Fruit fly (Drosophila melanogaster) whole organism, embryonic: ENCODE data around the gene Jarid2.

Source experiments
- Ada2b ChIP-seq: fragments of 200-800 bp; sonication (Bioruptor generic); IDR thresholded peaks from 2 replicates; pipeline ENCODE4 v1.3.6; 2022; ENCODE audit warnings: missing biosample characterization, missing genetic modification characterization
- Bgb ChIP-seq: fragments of 200-800 bp; sonication (Bioruptor generic); IDR thresholded peaks from 2 replicates; pipeline ENCODE4 v1.3.6; 2022; ENCODE audit warnings: missing biosample characterization, missing genetic modification characterization; ENCODE audit not compliant: partially characterized antibody
- Bteb2 ChIP-seq: fragments of 200-800 bp; sonication (Bioruptor generic); optimal IDR thresholded peaks from 2 replicates; lab custom pipeline; 2016; ENCODE audit warnings: missing biosample characterization, missing genetic modification characterization
- CG11504 ChIP-seq: fragments of 200-800 bp; sonication (Bioruptor generic); optimal IDR thresholded peaks from 3 replicates; lab custom pipeline; 2019; ENCODE audit warnings: missing biosample characterization, mild to moderate bottlenecking, missing genetic modification characterization, moderate library complexity
- CG13123 ChIP-seq: fragments of 200-800 bp; sonication (Bioruptor generic); optimal IDR thresholded peaks from 2 replicates; lab custom pipeline; 2016; ENCODE audit warnings: missing biosample characterization, missing genetic modification characterization
- CG14050 ChIP-seq: fragments of 200-800 bp; sonication (Bioruptor generic); IDR thresholded peaks from 3 replicates; pipeline ENCODE4 v1.3.6; 2022; ENCODE audit warnings: missing biosample characterization, missing genetic modification characterization
- CG15514 ChIP-seq: fragments of 200-800 bp; sonication (Bioruptor generic); optimal IDR thresholded peaks from 3 replicates; lab custom pipeline; 2017; ENCODE audit warnings: missing biosample characterization, missing genetic modification characterization, mild to moderate bottlenecking, moderate library complexity, missing genetic modification reagents
- CG1602 ChIP-seq: fragments of 200-800 bp; sonication (Bioruptor generic); optimal IDR thresholded peaks from 3 replicates; lab custom pipeline; 2016; ENCODE audit warnings: missing biosample characterization, missing genetic modification characterization
- CG16779 ChIP-seq: fragments of 200-800 bp; sonication (Bioruptor generic); IDR thresholded peaks from 2 replicates; pipeline ENCODE4 v1.3.6; 2022; ENCODE audit warnings: missing biosample characterization, missing genetic modification characterization
- CG17829 ChIP-seq: fragments of 200-800 bp; optimal IDR thresholded peaks from 2 replicates; lab custom pipeline; 2019; ENCODE audit warnings: missing biosample characterization, mild to moderate bottlenecking, missing genetic modification characterization, moderate library complexity
- CG2116 ChIP-seq: fragments of 200-800 bp; sonication (Bioruptor generic); optimal IDR thresholded peaks from 3 replicates; lab custom pipeline; 2018; ENCODE audit warnings: missing biosample characterization, mild to moderate bottlenecking, missing genetic modification characterization
- CG31441 ChIP-seq: fragments of 200-800 bp; sonication (Bioruptor generic); IDR thresholded peaks from 2 replicates; pipeline ENCODE4 v1.3.6; 2022; ENCODE audit warnings: missing biosample characterization, missing genetic modification characterization
- CG33213 ChIP-seq: fragments of 200-800 bp; sonication (Bioruptor generic); optimal IDR thresholded peaks from 3 replicates; lab custom pipeline; 2016; ENCODE audit warnings: missing biosample characterization, missing genetic modification characterization
- CG3726 ChIP-seq: fragments of 200-800 bp; sonication (Bioruptor generic); IDR thresholded peaks from 3 replicates; pipeline ENCODE4, ENCODE4 v1.3.6; 2022; ENCODE audit warnings: missing biosample characterization, missing genetic modification characterization
- CG4707 ChIP-seq: fragments of 200-800 bp; sonication (Bioruptor generic); optimal IDR thresholded peaks from 2 replicates; lab custom pipeline; 2018; ENCODE audit warnings: missing biosample characterization, mild to moderate bottlenecking, missing genetic modification characterization, moderate library complexity
- CG7357 ChIP-seq: fragments of 200-800 bp; sonication (Bioruptor generic); IDR thresholded peaks from 3 replicates; pipeline ENCODE4 v1.3.6; 2022; ENCODE audit warnings: missing biosample characterization, missing genetic modification characterization
- CHES-1-like ChIP-seq: fragments of 200-800 bp; sonication (Bioruptor generic); optimal IDR thresholded peaks from 2 replicates; lab custom pipeline; 2016; ENCODE audit warnings: missing biosample characterization, missing genetic modification characterization
- CrebB ChIP-seq: fragments of 200-800 bp; sonication (Bioruptor generic); optimal IDR thresholded peaks from 3 replicates; lab custom pipeline; 2018; ENCODE audit warnings: missing biosample characterization, mild to moderate bottlenecking, missing genetic modification characterization
- D19A ChIP-seq: fragments of 200-800 bp; optimal IDR thresholded peaks from 3 replicates; lab custom pipeline; 2019; ENCODE audit warnings: missing biosample characterization, mild to moderate bottlenecking, missing genetic modification characterization, moderate library complexity
- Dbx ChIP-seq: fragments of 200-800 bp; sonication (Bioruptor generic); IDR thresholded peaks from 3 replicates; pipeline ENCODE4 v1.3.6; 2022; ENCODE audit warnings: missing biosample characterization, missing genetic modification characterization
- Doc2 ChIP-seq: fragments of 200-800 bp; sonication (Bioruptor generic); IDR thresholded peaks from 2 replicates; pipeline ENCODE4 v1.3.6; 2022; ENCODE audit warnings: missing biosample characterization, missing genetic modification characterization
- Dp ChIP-seq: fragments of 200-800 bp; sonication (Bioruptor generic); optimal IDR thresholded peaks from 2 replicates; lab custom pipeline; 2018; ENCODE audit warnings: missing biosample characterization, mild to moderate bottlenecking, missing genetic modification characterization, moderate library complexity
- Opbp ChIP-seq: fragments of 200-800 bp; sonication (Bioruptor generic); IDR thresholded peaks from 3 replicates; pipeline ENCODE4 v1.3.6; 2022; ENCODE audit warnings: missing biosample characterization, missing genetic modification characterization; ENCODE audit not compliant: partially characterized antibody
- Side ChIP-seq: fragments of 200-800 bp; sonication (Bioruptor generic); optimal IDR thresholded peaks from 2 replicates; lab custom pipeline; 2016; ENCODE audit warnings: missing biosample characterization, missing genetic modification characterization
- Trl ChIP-seq, 3 experiments: fragments of >200 bp in 2 of 3; fragments of 200-800 bp in 1 of 3; sonication (Bioruptor generic) in 1 of 3; optimal IDR thresholded peaks; 2 replicates in 1 of 3; 3 replicates in 2 of 3; lab custom pipeline; 2016 to 2017; ENCODE audit warnings: missing biosample characterization in 1 of 3, missing genetic modification characterization in 1 of 3
- ase ChIP-seq: fragments of 200-800 bp; sonication (Bioruptor generic); IDR thresholded peaks from 3 replicates; pipeline ENCODE4 v1.3.6; 2022; ENCODE audit warnings: missing biosample characterization, missing genetic modification characterization
- bowl ChIP-seq: fragments of 200-800 bp; sonication (Bioruptor generic); IDR thresholded peaks from 2 replicates; pipeline ENCODE4 v1.3.6; 2022; ENCODE audit warnings: missing biosample characterization, missing genetic modification characterization
- chinmo ChIP-seq: fragments of 200-800 bp; sonication (Bioruptor generic); IDR thresholded peaks from 4 replicates; pipeline ENCODE4 v1.3.6; 2022; ENCODE audit warnings: missing biosample characterization, missing genetic modification characterization; ENCODE audit not compliant: partially characterized antibody
- chm ChIP-seq: fragments of 200-800 bp; sonication (Bioruptor generic); IDR thresholded peaks from 2 replicates; pipeline ENCODE4 v1.3.6; 2022; ENCODE audit warnings: missing biosample characterization, missing genetic modification characterization
- ci ChIP-seq: fragments of 200-800 bp; sonication (Bioruptor generic); IDR thresholded peaks from 3 replicates; pipeline ENCODE4 v1.3.6; 2022; ENCODE audit warnings: missing biosample characterization, missing genetic modification characterization
- dati ChIP-seq: fragments of 200-800 bp; sonication (Bioruptor generic); IDR thresholded peaks from 2 replicates; pipeline ENCODE4 v1.3.6; 2022; ENCODE audit warnings: missing biosample characterization, missing genetic modification characterization
- dmrt99B ChIP-seq: fragments of 200-800 bp; sonication (Bioruptor generic); optimal IDR thresholded peaks from 2 replicates; lab custom pipeline; 2018; ENCODE audit warnings: missing biosample characterization, mild to moderate bottlenecking, missing genetic modification characterization, moderate library complexity
- en ChIP-seq: fragments of 200-800 bp; sonication (Bioruptor generic); optimal IDR thresholded peaks from 2 replicates; lab custom pipeline; 2016; ENCODE audit warnings: missing biosample characterization, missing genetic modification characterization
- fd64A ChIP-seq: fragments of 200-800 bp; sonication (Bioruptor generic); optimal IDR thresholded peaks from 3 replicates; lab custom pipeline; 2018; ENCODE audit warnings: missing biosample characterization, mild to moderate bottlenecking, missing genetic modification characterization
- fu2 ChIP-seq: fragments of 200-800 bp; sonication (Bioruptor generic); optimal IDR thresholded peaks from 2 replicates; lab custom pipeline; 2016; ENCODE audit warnings: missing biosample characterization, missing genetic modification characterization
- h ChIP-seq: fragments of >200 bp; optimal IDR thresholded peaks from 2 replicates; lab custom pipeline; 2017
- hb ChIP-seq: fragments of 200-800 bp; sonication (Bioruptor generic); IDR thresholded peaks from 3 replicates; pipeline ENCODE4 v1.3.6; 2022; ENCODE audit warnings: missing biosample characterization, missing genetic modification characterization; ENCODE audit not compliant: partially characterized antibody
- kah ChIP-seq: fragments of 200-800 bp; sonication (Bioruptor generic); optimal IDR thresholded peaks from 2 replicates; lab custom pipeline; 2018; ENCODE audit warnings: missing biosample characterization, mild to moderate bottlenecking, missing genetic modification characterization
- klu ChIP-seq: fragments of 200-800 bp; sonication (Bioruptor generic); IDR thresholded peaks from 2 replicates; pipeline ENCODE4 v1.3.6; 2022; ENCODE audit warnings: missing biosample characterization, missing genetic modification characterization
- nom ChIP-seq: fragments of 200-800 bp; sonication (Bioruptor generic); optimal IDR thresholded peaks from 2 replicates; lab custom pipeline; 2017; ENCODE audit warnings: missing biosample characterization, missing genetic modification characterization, mild to moderate bottlenecking, moderate library complexity, missing genetic modification reagents
- oc ChIP-seq: fragments of 200-800 bp; sonication (Bioruptor generic); optimal IDR thresholded peaks from 2 replicates; lab custom pipeline; 2018; ENCODE audit warnings: missing biosample characterization, mild to moderate bottlenecking, missing genetic modification characterization, moderate library complexity
- pzg ChIP-seq: fragments of 200-800 bp; sonication (Bioruptor generic); optimal IDR thresholded peaks from 3 replicates; lab custom pipeline; 2018; ENCODE audit warnings: missing biosample characterization, mild to moderate bottlenecking, missing genetic modification characterization, moderate library complexity
- ro ChIP-seq: fragments of 200-800 bp; sonication (Bioruptor generic); IDR thresholded peaks from 2 replicates; pipeline ENCODE4 v1.3.6; 2022; ENCODE audit warnings: missing biosample characterization, missing genetic modification characterization
- sc ChIP-seq, 3 experiments: fragments of >200 bp in 2 of 3; fragments of 200-800 bp in 1 of 3; sonication (Bioruptor generic) in 1 of 3; optimal IDR thresholded peaks; 2 replicates in 2 of 3; 3 replicates in 1 of 3; lab custom pipeline; 2017; ENCODE audit warnings: mild to moderate bottlenecking in 1 of 3, missing biosample characterization in 1 of 3, missing genetic modification characterization in 1 of 3, missing genetic modification reagents in 1 of 3
- sim ChIP-seq: fragments of 200-800 bp; sonication (Bioruptor generic); IDR thresholded peaks from 2 replicates; pipeline ENCODE4 v1.3.6; 2022; ENCODE audit warnings: missing biosample characterization, missing genetic modification characterization
- slbo ChIP-seq: fragments of 200-800 bp; sonication (Bioruptor generic); IDR thresholded peaks from 2 replicates; pipeline ENCODE4 v1.3.6; 2022; ENCODE audit warnings: missing biosample characterization, missing genetic modification characterization
- slou ChIP-seq: fragments of 200-800 bp; sonication (Bioruptor generic); optimal IDR thresholded peaks from 3 replicates; lab custom pipeline; 2016; ENCODE audit warnings: missing biosample characterization, missing genetic modification characterization
- tio ChIP-seq: fragments of 200-800 bp; sonication (Bioruptor generic); optimal IDR thresholded peaks from 2 replicates; lab custom pipeline; 2017; ENCODE audit warnings: missing biosample characterization, missing genetic modification characterization, inconsistent platforms
- toy ChIP-seq: fragments of 200-800 bp; sonication (Bioruptor generic); IDR thresholded peaks from 2 replicates; pipeline ENCODE4 v1.3.6; 2022; ENCODE audit warnings: missing biosample characterization, missing genetic modification characterization
- z ChIP-seq: fragments of 200-800 bp; sonication (Bioruptor generic); IDR thresholded peaks from 3 replicates; pipeline ENCODE4 v1.3.6; 2022; ENCODE audit warnings: missing biosample characterization, missing genetic modification characterization

The Jarid2 gene

dm6 chr3L:9446731-9447238 lies 30.1 kb upstream of the Jarid2 start, which contains the start of gene CG3529 (continued):
- TF ChIP-seq D19A: peak; percentile 44
- peak; percentile 40; the same call in 1 of the 2 replicates for TF ChIP-seq CG31441 (GFP tag; lab: Robert Waterston, UW)
- no peak for TF ChIP-seq Dbx (GFP tag; lab: Robert Waterston, UW)
- TF ChIP-seq slou: no peak
- peak; percentile 15 for TF ChIP-seq CG4707 (GFP tag; lab: Kevin White, UChicago)
- TF ChIP-seq CG13123 (GFP tag; lab: Kevin White, UChicago): no peak
- peak; percentile 72 for TF ChIP-seq klu (GFP tag; lab: Robert Waterston, UW)
- TF ChIP-seq fu2 (GFP tag; lab: Kevin White, UChicago): no peak
- TF ChIP-seq CG2116 (GFP tag; lab: Kevin White, UChicago): peak; percentile 53
- TF ChIP-seq Trl (optimal IDR thresholded peaks at IDR 0.05; lab: Kevin White, UChicago): no peak
- TF ChIP-seq Trl (GFP tag; optimal IDR thresholded peaks at IDR 0.05; lab: Kevin White, UChicago): no peak
- TF ChIP-seq nom (GFP tag; lab: Kevin White, UChicago): peak; percentile 51
- TF ChIP-seq CG16779: no peak
- peak; percentile 42 for TF ChIP-seq CG33213 (GFP tag; lab: Kevin White, UChicago)
- TF ChIP-seq Dp (GFP tag; lab: Kevin White, UChicago): peak; percentile 20
- TF ChIP-seq sc (optimal IDR thresholded peaks at IDR 0.05; lab: Kevin White, UChicago): no peak
- TF ChIP-seq sc (GFP tag; optimal IDR thresholded peaks at IDR 0.05; lab: Kevin White, UChicago): no peak
- TF ChIP-seq tio: no peak
- TF ChIP-seq Bteb2 (GFP tag; lab: Kevin White, UChicago): peak; percentile 20
- TF ChIP-seq slbo (GFP tag; lab: Robert Waterston, UW): 0 out of 2 replicates have a peak, but pooled peaks have one; percentile 31
- no peak for TF ChIP-seq Doc2 (GFP tag; lab: Robert Waterston, UW)
- no peak for TF ChIP-seq toy (GFP tag; lab: Robert Waterston, UW)
- no peak for TF ChIP-seq CG14050 (GFP tag; lab: Robert Waterston, UW)
- no peak for TF ChIP-seq z (GFP tag; lab: Robert Waterston, UW)
- TF ChIP-seq oc (tag; lab: Kevin White, UChicago): no peak
- TF ChIP-seq CG7357 (GFP tag; lab: Robert Waterston, UW): no peak
- peak; percentile 69 for TF ChIP-seq pzg (GFP tag; lab: Kevin White, UChicago)
- no peak for TF ChIP-seq ro (GFP tag; lab: Robert Waterston, UW)
- peak; percentile 3 for TF ChIP-seq CrebB (tag; lab: Kevin White, UChicago)
- peak; percentile 54; the same call in 1 of the 3 replicates for TF ChIP-seq ci (GFP tag; lab: Robert Waterston, UW)
- TF ChIP-seq kah: peak; percentile 44
- TF ChIP-seq ase (GFP tag; lab: Robert Waterston, UW): no peak
- no peak for TF ChIP-seq dmrt99B (tag; lab: Kevin White, UChicago)
- no peak for TF ChIP-seq CG3726 (GFP tag; lab: Robert Waterston, UW)
- peak; percentile 27 for TF ChIP-seq fd64A (GFP tag; lab: Kevin White, UChicago)
- TF ChIP-seq dati: no peak
- no peak for TF ChIP-seq hb
- TF ChIP-seq CG11504 (tag; lab: Kevin White, UChicago): peak; percentile 45
- TF ChIP-seq chm (GFP tag; lab: Robert Waterston, UW): peak; percentile 50; the same call in 1 of the 2 replicates
- peak; percentile 5 for TF ChIP-seq CG1602 (GFP tag; lab: Kevin White, UChicago)
- TF ChIP-seq Opbp (GFP tag; lab: Robert Waterston, UW): no peak
- TF ChIP-seq Bgb (GFP tag; lab: Robert Waterston, UW): no peak; the same call in 1 of the 2 replicates
- TF ChIP-seq en (GFP tag; lab: Kevin White, UChicago): no peak
- no peak for TF ChIP-seq sim (GFP tag; lab: Robert Waterston, UW)
- TF ChIP-seq CG15514 (GFP tag; lab: Kevin White, UChicago): peak; percentile 73
- no peak for TF ChIP-seq Side (GFP tag; lab: Kevin White, UChicago)
- peak; percentile 68; the same call in 2 of the 4 replicates for TF ChIP-seq chinmo (GFP tag; lab: Robert Waterston, UW)
- no peak for TF ChIP-seq bowl (GFP tag; lab: Robert Waterston, UW)
- TF ChIP-seq CG17829 (tag; lab: Kevin White, UChicago): peak; percentile 37
- TF ChIP-seq Ada2b (GFP tag; lab: Robert Waterston, UW): no peak
- peak; percentile 61 for TF ChIP-seq CHES-1-like
- TF ChIP-seq h (lab: Kevin White, UChicago): no peak
